Worm (Caenorhabditis elegans): ENCODE data around the gene fbxa-10.

DNA sequence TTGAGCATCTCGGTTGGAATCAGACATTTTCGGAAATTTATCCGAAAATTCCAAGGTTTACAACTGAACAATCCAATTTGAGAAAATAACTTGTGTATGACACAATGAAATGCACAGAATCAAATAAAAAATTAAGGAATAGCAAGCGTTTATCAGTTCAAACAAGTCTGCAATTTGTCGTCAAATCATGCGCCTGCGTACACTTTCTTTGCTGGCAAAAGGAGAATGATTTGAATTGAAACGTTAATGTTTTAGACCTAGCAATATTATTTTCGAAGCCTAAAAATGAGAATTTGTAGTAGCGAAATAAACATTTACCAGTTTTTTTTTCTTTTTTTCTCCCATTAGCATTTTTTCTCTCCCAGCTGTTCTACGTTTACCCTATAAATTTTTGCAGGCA is 1.7 kb upstream of the fbxa-10 start, which contains the start of the genes fbxa-67 and fbxa-11:
- TF ChIP-seq aly-2 (tag; optimal IDR thresholded peaks at IDR 0.05) (no peak), pha-4 (GFP tag; IDR thresholded peaks at IDR 0.05) (no peak), pha-4 (tag; optimal IDR thresholded peaks at IDR 0.05) (no peak), ZK546.5 (tag; optimal IDR thresholded peaks at IDR 0.05) (no peak), hmg-1.1 (GFP tag; IDR thresholded peaks at IDR 0.05) (no peak), mep-1 (tag; optimal IDR thresholded peaks at IDR 0.05) (no peak), spr-3 (GFP tag; optimal IDR thresholded peaks at IDR 0.05) (no peak), nhr-48 (tag; optimal IDR thresholded peaks at IDR 0.05) (no peak), lin-39 (tag; optimal IDR thresholded peaks at IDR 0.05) (no peak), D1046.2 (GFP tag; IDR thresholded peaks at IDR 0.05) (no peak), egl-43 (GFP tag; IDR thresholded peaks at IDR 0.05) (no peak), F49E8.2 (tag; optimal IDR thresholded peaks at IDR 0.05; ENCODE audit: borderline replicate concordance) (no peak), pqm-1 (tag; optimal IDR thresholded peaks at IDR 0.05) (no peak)
